Fruit fly (Drosophila melanogaster) whole organism, pupa: ENCODE results near the gene nonA.

Source experiments
- CG10348 ChIP-seq: fragments of 200-800 bp; sonication (Bioruptor generic); IDR thresholded peaks from 2 replicates; pipeline ENCODE4 v1.3.6; 2022; ENCODE audit warnings: missing biosample characterization, missing genetic modification characterization
- CG15710 ChIP-seq: fragments of 200-800 bp; sonication (Bioruptor generic); optimal IDR thresholded peaks from 2 replicates; lab custom pipeline; 2018; ENCODE audit warnings: missing biosample characterization, mild to moderate bottlenecking, missing genetic modification characterization, moderate library complexity
- CG32121 ChIP-seq: fragments of 200-800 bp; sonication (Bioruptor generic); IDR thresholded peaks from 2 replicates; pipeline ENCODE4 v1.3.6; 2022; ENCODE audit warnings: missing biosample characterization, missing genetic modification characterization
- CG34367 ChIP-seq: fragments of 200-800 bp; sonication (Bioruptor generic); optimal IDR thresholded peaks from 2 replicates; lab custom pipeline; 2018; ENCODE audit warnings: missing biosample characterization, mild to moderate bottlenecking, missing genetic modification characterization
- CG8159 ChIP-seq: fragments of 200-800 bp; sonication (Bioruptor generic); optimal IDR thresholded peaks from 3 replicates; lab custom pipeline; 2018; ENCODE audit warnings: missing biosample characterization, mild to moderate bottlenecking, missing genetic modification characterization, moderate library complexity
- CG8301 ChIP-seq: fragments of 200-800 bp; sonication (Bioruptor generic); optimal IDR thresholded peaks from 2 replicates; lab custom pipeline; 2018; ENCODE audit warnings: missing biosample characterization, mild to moderate bottlenecking, missing genetic modification characterization
- D1 ChIP-seq: fragments of 200-800 bp; sonication (Bioruptor generic); optimal IDR thresholded peaks from 2 replicates; lab custom pipeline; 2018; ENCODE audit warnings: missing biosample characterization, mild to moderate bottlenecking, missing genetic modification characterization, moderate library complexity
- EcR ChIP-seq: fragments of 200-800 bp; sonication (Bioruptor generic); optimal IDR thresholded peaks from 3 replicates; lab custom pipeline; 2019; ENCODE audit warnings: missing biosample characterization, missing genetic modification characterization, mild to moderate bottlenecking, moderate library complexity, missing genetic modification reagents
- Pif1A ChIP-seq: fragments of 200-800 bp; sonication (Bioruptor generic); optimal IDR thresholded peaks from 3 replicates; lab custom pipeline; 2016; ENCODE audit warnings: missing biosample characterization, missing genetic modification characterization
- Snoo ChIP-seq: fragments of 200-800 bp; sonication (Bioruptor generic); optimal IDR thresholded peaks from 3 replicates; lab custom pipeline; 2017; ENCODE audit warnings: missing biosample characterization, mild to moderate bottlenecking, missing genetic modification characterization, inconsistent platforms
- fd96Ca ChIP-seq: fragments of 200-800 bp; sonication (Bioruptor generic); IDR thresholded peaks from 3 replicates; pipeline ENCODE4 v1.3.6; 2022; ENCODE audit warnings: missing biosample characterization, missing genetic modification characterization
- gl ChIP-seq: fragments of 200-800 bp; sonication (Bioruptor generic); optimal IDR thresholded peaks from 2 replicates; lab custom pipeline; 2018; ENCODE audit warnings: missing biosample characterization, mild to moderate bottlenecking, missing genetic modification characterization
- rn ChIP-seq: fragments of 200-800 bp; sonication (Bioruptor generic); IDR thresholded peaks from 2 replicates; pipeline ENCODE4 v1.3.6; 2022; ENCODE audit warnings: missing biosample characterization, missing genetic modification characterization

dm6 chrX:16350062-16350461, 11.3 kb upstream of the nonA start, which contains the start of gene sl:
- TF ChIP-seq CG8301 (tag; lab: Kevin White, UChicago) (no peak), Pif1A (no peak), rn (GFP tag; lab: Robert Waterston, UW) (no peak), EcR (no peak), Snoo (no peak), CG8159 (no peak), D1 (no peak), CG34367 (tag; lab: Kevin White, UChicago) (no peak), CG10348 (GFP tag; lab: Robert Waterston, UW) (no peak), fd96Ca (GFP tag; lab: Robert Waterston, UW) (no peak), CG32121 (no peak), CG15710 (tag; lab: Kevin White, UChicago) (no peak), gl (tag; lab: Kevin White, UChicago) (no peak)
